Worm (Caenorhabditis elegans) whole organism, L4/young adult: ENCODE data around the gene fbxa-189.

Experiments used
- dao-5 ChIP-seq: sonication (generic microtip); optimal IDR thresholded peaks from 2 replicates; lab custom pipeline; 2016; ENCODE audit warnings: missing genotype, missing genetic modification characterization, moderate library complexity, missing compliant biosample characterization
- him-1 ChIP-seq: sonication (generic microtip); optimal IDR thresholded peaks from 2 replicates; lab custom pipeline; 2016; ENCODE audit warnings: missing genotype, missing genetic modification reagents, missing genetic modification characterization, missing compliant biosample characterization

ce11 chrV:17317297-17317696, 27.7 kb upstream of the fbxa-189 start:
- TF ChIP-seq dao-5 (tag; lab: Kevin White, UChicago): no peak
- no peak for TF ChIP-seq him-1 (tag; lab: Kevin White, UChicago)
